Worm (Caenorhabditis elegans): ENCODE data around the gene C31E10.11.

Gene C31E10.11

ce11 chrX:14016698-14017097 is 26.1 kb upstream of the C31E10.11 start (continued):
- TF ChIP-seq swsn-7 (tag; optimal IDR thresholded peaks at IDR 0.05) = peak; percentile 69
- no peak for TF ChIP-seq zip-4 (GFP tag; optimal IDR thresholded peaks at IDR 0.05)
- peak; percentile 38 for TF ChIP-seq nhr-20 (tag; optimal IDR thresholded peaks at IDR 0.05)
- TF ChIP-seq pag-3 (tag; optimal IDR thresholded peaks at IDR 0.05; ENCODE audit: borderline replicate concordance, insufficient read depth) = peak; percentile 92
- TF ChIP-seq sup-37 (GFP tag; optimal IDR thresholded peaks at IDR 0.05) = peak; percentile 7
- TF ChIP-seq jun-1 (tag; optimal IDR thresholded peaks at IDR 0.05) = peak; percentile 8
- no peak for TF ChIP-seq unc-62 (GFP tag; optimal IDR thresholded peaks at IDR 0.05)
- TF ChIP-seq irx-1 (tag; optimal IDR thresholded peaks at IDR 0.05) = peak; percentile 10
- peak in 1 of 3 experiments; percentile 75 for TF ChIP-seq ceh-82 (tag; optimal IDR thresholded peaks at IDR 0.05)
- no peak for TF ChIP-seq pqm-1 (tag; optimal IDR thresholded peaks at IDR 0.05)
- peak; percentile 46 for TF ChIP-seq isw-1 (GFP tag; IDR thresholded peaks at IDR 0.05)
- TF ChIP-seq fkh-8 (tag; optimal IDR thresholded peaks at IDR 0.05) = no peak
- peak; percentile 25 to 45 for TF ChIP-seq efl-1 (optimal IDR thresholded peaks at IDR 0.05)
- no peak for TF ChIP-seq efl-1 (GFP tag; optimal IDR thresholded peaks at IDR 0.05 in 1 of 2)
- no peak for TF ChIP-seq C04F5.9 (tag; optimal IDR thresholded peaks at IDR 0.05)
- peak in 1 of 2 experiments; percentile 59 for TF ChIP-seq lin-35 (GFP tag; optimal IDR thresholded peaks at IDR 0.05)
- peak; percentile 58 for TF ChIP-seq dsc-1 (tag; optimal IDR thresholded peaks at IDR 0.05)
- TF ChIP-seq nhr-237 (tag; optimal IDR thresholded peaks at IDR 0.05) = no peak
- TF ChIP-seq hlh-4 (tag; optimal IDR thresholded peaks at IDR 0.05) = no peak
- peak; percentile 79 for TF ChIP-seq fkh-10 (GFP tag; optimal IDR thresholded peaks at IDR 0.05)
- TF ChIP-seq ceh-88 (GFP tag; IDR thresholded peaks at IDR 0.05) = no peak; the same call in 1 of the 2 replicates
- peak; percentile 12 for TF ChIP-seq mef-2 (tag; optimal IDR thresholded peaks at IDR 0.05)
- no peak for TF ChIP-seq ces-1 (GFP tag; optimal IDR thresholded peaks at IDR 0.05)
- peak; percentile 54 for TF ChIP-seq xbp-1 (tag; optimal IDR thresholded peaks at IDR 0.05)
- peak; percentile 71 for TF ChIP-seq snu-23 (GFP tag; optimal IDR thresholded peaks at IDR 0.05)
- TF ChIP-seq unc-86 (tag; optimal IDR thresholded peaks at IDR 0.05) = peak; percentile 65

DNA sequence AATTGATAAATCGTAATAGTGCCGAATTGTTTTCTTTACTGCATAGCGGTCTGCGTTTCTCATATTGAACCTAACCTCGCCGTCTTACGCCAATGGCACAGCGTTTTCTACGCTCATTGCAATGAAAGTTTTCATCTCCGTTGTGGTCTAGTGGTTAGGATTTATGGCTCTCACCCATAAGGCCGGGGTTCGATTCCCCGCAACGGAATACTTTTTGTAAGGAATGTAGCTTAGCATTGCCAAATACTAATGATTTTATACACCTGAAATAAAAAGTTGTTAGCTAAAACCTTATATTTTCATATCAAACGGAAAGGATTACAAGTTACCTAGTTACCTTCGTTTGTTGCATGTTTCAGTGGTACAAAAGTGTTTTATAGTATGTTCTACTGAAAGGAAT is 25.2 kb upstream of the C31E10.11 start:
- TF ChIP-seq nhr-47 (tag; optimal IDR thresholded peaks at IDR 0.05) = peak; percentile 88
- TF ChIP-seq nhr-76 (tag; optimal IDR thresholded peaks at IDR 0.05) = peak; percentile 26
- peak; percentile 48 for TF ChIP-seq fkh-10 (GFP tag; optimal IDR thresholded peaks at IDR 0.05)
- peak; percentile 56 for TF ChIP-seq blmp-1 (tag; optimal IDR thresholded peaks at IDR 0.05)
- no peak for TF ChIP-seq unc-62 (GFP tag; optimal IDR thresholded peaks at IDR 0.05)
- peak; percentile 66 for TF ChIP-seq skn-1 (tag; optimal IDR thresholded peaks at IDR 0.05)
- TF ChIP-seq ztf-4 (tag; optimal IDR thresholded peaks at IDR 0.05) = peak; percentile 61
- no peak for TF ChIP-seq F16B12.6 (tag; optimal IDR thresholded peaks at IDR 0.05)
- TF ChIP-seq unc-30 (tag; optimal IDR thresholded peaks at IDR 0.05) = no peak
- peak; percentile 30 for TF ChIP-seq grh-1 (GFP tag; IDR thresholded peaks at IDR 0.05)
- TF ChIP-seq lin-13 (GFP tag; optimal IDR thresholded peaks at IDR 0.05) = peak; percentile 22
- TF ChIP-seq nhr-84 (tag; optimal IDR thresholded peaks at IDR 0.05) = no peak
- no peak for TF ChIP-seq Y116A8C.19 (tag; optimal IDR thresholded peaks at IDR 0.05; ENCODE audit: borderline replicate concordance)
- peak in 1 of 2 experiments; percentile 16 for TF ChIP-seq egl-27 (tag; optimal IDR thresholded peaks at IDR 0.05)
- TF ChIP-seq egl-13 (tag; optimal IDR thresholded peaks at IDR 0.05) = peak; percentile 76
- TF ChIP-seq tlp-1 (tag; optimal IDR thresholded peaks at IDR 0.05) = no peak
- TF ChIP-seq mef-2 (tag; optimal IDR thresholded peaks at IDR 0.05) = no peak
- TF ChIP-seq ces-1 (GFP tag; optimal IDR thresholded peaks at IDR 0.05) = no peak
- TF ChIP-seq elt-2 (tag; optimal IDR thresholded peaks at IDR 0.05) = peak; percentile 60
- TF ChIP-seq nhr-28 (tag; optimal IDR thresholded peaks at IDR 0.05) = no peak
- TF ChIP-seq nhr-71 (tag; optimal IDR thresholded peaks at IDR 0.05) = peak; percentile 87
- peak; percentile 19 for TF ChIP-seq lir-3 (tag; optimal IDR thresholded peaks at IDR 0.05; ENCODE audit: poor library complexity)
- TF ChIP-seq lin-35 (GFP tag; optimal IDR thresholded peaks at IDR 0.05) = peak; percentile 47 to 78
- no peak for TF ChIP-seq pag-3 (tag; optimal IDR thresholded peaks at IDR 0.05; ENCODE audit: borderline replicate concordance, insufficient read depth)
- TF ChIP-seq ceh-82 (tag; optimal IDR thresholded peaks at IDR 0.05) = peak; percentile 68 to 87 (median 69)
- peak in 1 of 2 experiments; percentile 79 for TF ChIP-seq mdl-1 (tag; optimal IDR thresholded peaks at IDR 0.05)
- peak; percentile 14 to 31 (median 25) for TF ChIP-seq dpl-1 (GFP tag; optimal IDR thresholded peaks at IDR 0.05)
- TF ChIP-seq hpl-2 (GFP tag; optimal IDR thresholded peaks at IDR 0.05) = no peak
- TF ChIP-seq nhr-20 (tag; optimal IDR thresholded peaks at IDR 0.05) = peak; percentile 87
- peak; percentile 60 to 75 for TF ChIP-seq lsy-2 (tag; optimal IDR thresholded peaks at IDR 0.05)
- peak; percentile 47 for TF ChIP-seq snpc-4 (tag; optimal IDR thresholded peaks at IDR 0.05)
- peak; percentile 48 for TF ChIP-seq aly-2 (tag; optimal IDR thresholded peaks at IDR 0.05)
- TF ChIP-seq unc-130 (tag; optimal IDR thresholded peaks at IDR 0.05) = peak; percentile 91
- TF ChIP-seq unc-98 (GFP tag; IDR thresholded peaks at IDR 0.05) = peak; percentile 39; the same call in 1 of the 2 replicates

Data from whole organism, L1 larva.